1 fruit fly cellular context compared by ENCODE assay signal in genomic region chrX:13421059-13421458, dm6.
TF ChIP-seq lines count a peak whose summit lies in the region.

No protein-coding gene starts in this region.

TF ChIP-seq in whole organism, embryonic, 481 proteins besides CTCF, POLR2A, EP300 and RAD21 (continued from another document and continues in another):
- TF ChIP-seq luna (GFP tag; optimal IDR thresholded peaks at IDR 0.05; lab: Kevin White, UChicago) = no peak
- TF ChIP-seq sima (GFP tag; optimal IDR thresholded peaks at IDR 0.05; lab: Kevin White, UChicago) = no peak
- TF ChIP-seq CG15269 (tag; optimal IDR thresholded peaks at IDR 0.05; lab: Kevin White, UChicago) = no peak
- peak; percentile 13 for TF ChIP-seq gfzf (GFP tag; optimal IDR thresholded peaks at IDR 0.05; lab: Kevin White, UChicago)
- TF ChIP-seq Nf-YA (GFP tag; IDR thresholded peaks at IDR 0.05; lab: Robert Waterston, UW) = no peak
- TF ChIP-seq Side (GFP tag; optimal IDR thresholded peaks at IDR 0.05; lab: Kevin White, UChicago) = no peak
- TF ChIP-seq CG10321 (GFP tag; IDR thresholded peaks at IDR 0.05; lab: Robert Waterston, UW) = no peak
- TF ChIP-seq lov (optimal IDR thresholded peaks at IDR 0.05; lab: Kevin White, UChicago) = no peak
- no peak for TF ChIP-seq lov (GFP tag; IDR thresholded peaks at IDR 0.05; lab: Robert Waterston, UW)
- no peak for TF ChIP-seq Fer1 (GFP tag; optimal IDR thresholded peaks at IDR 0.05; lab: Kevin White, UChicago)
- peak; percentile 19 for TF ChIP-seq Hr3 (GFP tag; optimal IDR thresholded peaks at IDR 0.05; lab: Kevin White, UChicago)
- TF ChIP-seq dati (GFP tag; IDR thresholded peaks at IDR 0.05; lab: Robert Waterston, UW) = no peak
- no peak for TF ChIP-seq CG12299 (tag; optimal IDR thresholded peaks at IDR 0.05; lab: Kevin White, UChicago)
- TF ChIP-seq Awh (GFP tag; IDR thresholded peaks at IDR 0.05; lab: Robert Waterston, UW) = no peak
- TF ChIP-seq Hmx (GFP tag; optimal IDR thresholded peaks at IDR 0.05; lab: Kevin White, UChicago) = no peak
- TF ChIP-seq dimm (GFP tag; IDR thresholded peaks at IDR 0.05; lab: Robert Waterston, UW) = no peak
- no peak for TF ChIP-seq Adf1 (GFP tag; IDR thresholded peaks at IDR 0.05; lab: Robert Waterston, UW)
- TF ChIP-seq CG6765 (GFP tag; optimal IDR thresholded peaks at IDR 0.05; lab: Kevin White, UChicago) = no peak
- no peak for TF ChIP-seq D (optimal IDR thresholded peaks at IDR 0.05; lab: Kevin White, UChicago)
- no peak for TF ChIP-seq D (GFP tag; optimal IDR thresholded peaks at IDR 0.05; lab: Kevin White, UChicago)
- TF ChIP-seq CG13287 (GFP tag; IDR thresholded peaks at IDR 0.05; lab: Robert Waterston, UW; ENCODE audit: partially characterized antibody) = no peak
- no peak for TF ChIP-seq dpn (GFP tag; optimal IDR thresholded peaks at IDR 0.05; lab: Kevin White, UChicago)
- no peak for TF ChIP-seq slp2 (GFP tag; optimal IDR thresholded peaks at IDR 0.05; lab: Kevin White, UChicago)
- TF ChIP-seq kay (GFP tag; optimal IDR thresholded peaks at IDR 0.05; lab: Kevin White, UChicago) = no peak
- TF ChIP-seq bbx (GFP tag; IDR thresholded peaks at IDR 0.05; lab: Robert Waterston, UW; ENCODE audit: partially characterized antibody) = peak; percentile 16; the same call in 1 of the 2 replicates
- no peak for TF ChIP-seq CG6689 (GFP tag; IDR thresholded peaks at IDR 0.05; lab: Robert Waterston, UW)
- TF ChIP-seq Dek (tag; optimal IDR thresholded peaks at IDR 0.05; lab: Kevin White, UChicago) = no peak
- no peak for TF ChIP-seq wek (GFP tag; optimal IDR thresholded peaks at IDR 0.05; lab: Kevin White, UChicago)
- no peak for TF ChIP-seq Eip74EF (GFP tag; optimal IDR thresholded peaks at IDR 0.05; lab: Kevin White, UChicago)
- TF ChIP-seq sens (GFP tag; lab: Kevin White, UChicago) = no peak
- no peak for TF ChIP-seq Fer2 (tag; optimal IDR thresholded peaks at IDR 0.05; lab: Kevin White, UChicago)
- TF ChIP-seq CG9932 (GFP tag; IDR thresholded peaks at IDR 0.05; lab: Robert Waterston, UW) = no peak
- no peak for TF ChIP-seq grau (tag; optimal IDR thresholded peaks at IDR 0.05; lab: Kevin White, UChicago)
- TF ChIP-seq C15 (GFP tag; IDR thresholded peaks at IDR 0.05; lab: Robert Waterston, UW) = no peak
- no peak for TF ChIP-seq Gsc (GFP tag; IDR thresholded peaks at IDR 0.05; lab: Robert Waterston, UW)
- TF ChIP-seq ase (GFP tag; IDR thresholded peaks at IDR 0.05; lab: Robert Waterston, UW) = no peak
- no peak for TF ChIP-seq gce (GFP tag; IDR thresholded peaks at IDR 0.05; lab: Robert Waterston, UW)
- no peak for TF ChIP-seq CG15073 (GFP tag; optimal IDR thresholded peaks at IDR 0.05; lab: Kevin White, UChicago)
- no peak for TF ChIP-seq bowl (GFP tag; IDR thresholded peaks at IDR 0.05; lab: Robert Waterston, UW)
- TF ChIP-seq CG7556 (GFP tag; optimal IDR thresholded peaks at IDR 0.05; lab: Kevin White, UChicago) = no peak
- no peak for TF ChIP-seq CG13775 (GFP tag; optimal IDR thresholded peaks at IDR 0.05; lab: Kevin White, UChicago)
- TF ChIP-seq CG6813 (GFP tag; optimal IDR thresholded peaks at IDR 0.05; lab: Kevin White, UChicago) = no peak
- TF ChIP-seq CG1792 (GFP tag; optimal IDR thresholded peaks at IDR 0.05; lab: Kevin White, UChicago) = no peak
- no peak for TF ChIP-seq bab2 (GFP tag; optimal IDR thresholded peaks at IDR 0.05; lab: Kevin White, UChicago)
- no peak for TF ChIP-seq E2f1 (GFP tag; IDR thresholded peaks at IDR 0.05; lab: Robert Waterston, UW)
- TF ChIP-seq Stat92E (GFP tag; optimal IDR thresholded peaks at IDR 0.05; lab: Kevin White, UChicago) = peak in 1 of 3 experiments; percentile 18
- peak; percentile 29 for TF ChIP-seq CG17829 (tag; optimal IDR thresholded peaks at IDR 0.05; lab: Kevin White, UChicago)
- TF ChIP-seq unpg (GFP tag; optimal IDR thresholded peaks at IDR 0.05; lab: Kevin White, UChicago) = no peak
- peak; percentile 30 for TF ChIP-seq trem (tag; optimal IDR thresholded peaks at IDR 0.05; lab: Kevin White, UChicago)
- TF ChIP-seq Xbp1 (GFP tag; optimal IDR thresholded peaks at IDR 0.05; lab: Kevin White, UChicago) = no peak
- TF ChIP-seq HLHmδ (GFP tag; optimal IDR thresholded peaks at IDR 0.05; lab: Kevin White, UChicago) = no peak
- no peak for TF ChIP-seq Jarid2 (GFP tag; optimal IDR thresholded peaks at IDR 0.05; lab: Kevin White, UChicago)
- no peak for TF ChIP-seq gt (GFP tag; IDR thresholded peaks at IDR 0.05; lab: Robert Waterston, UW)
- TF ChIP-seq nmo (GFP tag; optimal IDR thresholded peaks at IDR 0.05; lab: Kevin White, UChicago) = peak; percentile 41
- TF ChIP-seq HmgZ (tag; optimal IDR thresholded peaks at IDR 0.05; lab: Kevin White, UChicago) = peak; percentile 21
- TF ChIP-seq pfk (GFP tag; optimal IDR thresholded peaks at IDR 0.05; lab: Kevin White, UChicago) = no peak
- TF ChIP-seq ham (GFP tag; IDR thresholded peaks at IDR 0.05; lab: Robert Waterston, UW) = no peak
- no peak for TF ChIP-seq CG1832 (GFP tag; optimal IDR thresholded peaks at IDR 0.05; lab: Kevin White, UChicago)
- no peak for TF ChIP-seq D19B (GFP tag; optimal IDR thresholded peaks at IDR 0.05; lab: Kevin White, UChicago)
- no peak for TF ChIP-seq CG8924 (tag; optimal IDR thresholded peaks at IDR 0.05; lab: Kevin White, UChicago)
- no peak for TF ChIP-seq YL-1 (GFP tag; optimal IDR thresholded peaks at IDR 0.05; lab: Kevin White, UChicago)
- no peak for TF ChIP-seq NC2β (GFP tag; optimal IDR thresholded peaks at IDR 0.05; lab: Kevin White, UChicago)
- TF ChIP-seq Hey (tag; optimal IDR thresholded peaks at IDR 0.05; lab: Kevin White, UChicago) = no peak
- TF ChIP-seq run (tag; optimal IDR thresholded peaks at IDR 0.05; lab: Kevin White, UChicago) = no peak
- TF ChIP-seq CG32772 (GFP tag; IDR thresholded peaks at IDR 0.05; lab: Robert Waterston, UW) = no peak
- peak; percentile 42; the same call in 1 of the 3 replicates for TF ChIP-seq knrl (GFP tag; IDR thresholded peaks at IDR 0.05; lab: Robert Waterston, UW; ENCODE audit: partially characterized antibody)
- no peak for TF ChIP-seq CG2202 (tag; optimal IDR thresholded peaks at IDR 0.05; lab: Kevin White, UChicago)
- no peak for TF ChIP-seq Mad (GFP tag; optimal IDR thresholded peaks at IDR 0.05; lab: Kevin White, UChicago)
- no peak for TF ChIP-seq cwo (GFP tag; optimal IDR thresholded peaks at IDR 0.05; lab: Kevin White, UChicago)
- TF ChIP-seq CG15479 (GFP tag; optimal IDR thresholded peaks at IDR 0.05; lab: Kevin White, UChicago) = no peak
- TF ChIP-seq CG18619 (GFP tag; optimal IDR thresholded peaks at IDR 0.05; lab: Kevin White, UChicago) = no peak
- TF ChIP-seq eyg (GFP tag; optimal IDR thresholded peaks at IDR 0.05; lab: Kevin White, UChicago) = no peak
- no peak for TF ChIP-seq ac (GFP tag; optimal IDR thresholded peaks at IDR 0.05; lab: Kevin White, UChicago)
- TF ChIP-seq vvl (GFP tag; IDR thresholded peaks at IDR 0.05; lab: Robert Waterston, UW) = no peak
- no peak for TF ChIP-seq NC2α (GFP tag; optimal IDR thresholded peaks at IDR 0.05; lab: Kevin White, UChicago)
- TF ChIP-seq CG17385 (GFP tag; optimal IDR thresholded peaks at IDR 0.05; lab: Kevin White, UChicago) = no peak
- TF ChIP-seq ewg (GFP tag; optimal IDR thresholded peaks at IDR 0.05; lab: Kevin White, UChicago) = peak; percentile 98
- peak in 1 of 2 experiments; percentile 73 for TF ChIP-seq Pdp1 (GFP tag; optimal IDR thresholded peaks at IDR 0.05; lab: Kevin White, UChicago)
- peak; percentile 57 for TF ChIP-seq Elba2 (GFP tag; optimal IDR thresholded peaks at IDR 0.05; lab: Kevin White, UChicago)
- TF ChIP-seq Atf-2 (GFP tag; optimal IDR thresholded peaks at IDR 0.05; lab: Kevin White, UChicago) = no peak
- TF ChIP-seq Dbx (GFP tag; IDR thresholded peaks at IDR 0.05; lab: Robert Waterston, UW) = no peak
- TF ChIP-seq CG17912 (GFP tag; optimal IDR thresholded peaks at IDR 0.05; lab: Kevin White, UChicago) = no peak
- TF ChIP-seq cato (GFP tag; optimal IDR thresholded peaks at IDR 0.05; lab: Kevin White, UChicago; ENCODE audit: borderline replicate concordance) = no peak
- no peak for TF ChIP-seq aop (GFP tag; IDR thresholded peaks at IDR 0.05; lab: Robert Waterston, UW)
- TF ChIP-seq CG10654 (GFP tag; optimal IDR thresholded peaks at IDR 0.05; lab: Kevin White, UChicago) = no peak
- no peak for TF ChIP-seq ssp (GFP tag; IDR thresholded peaks at IDR 0.05; lab: Robert Waterston, UW)
- TF ChIP-seq CG17359 (tag; optimal IDR thresholded peaks at IDR 0.05; lab: Kevin White, UChicago) = no peak
- TF ChIP-seq chn (GFP tag; optimal IDR thresholded peaks at IDR 0.05; lab: Kevin White, UChicago) = no peak
- TF ChIP-seq Asciz (GFP tag; optimal IDR thresholded peaks at IDR 0.05; lab: Kevin White, UChicago) = no peak
- TF ChIP-seq kah (GFP tag; optimal IDR thresholded peaks at IDR 0.05; lab: Kevin White, UChicago) = no peak
- no peak for TF ChIP-seq slbo (GFP tag; IDR thresholded peaks at IDR 0.05; lab: Robert Waterston, UW)
- TF ChIP-seq pzg (GFP tag; optimal IDR thresholded peaks at IDR 0.05; lab: Kevin White, UChicago) = peak; percentile 29
- TF ChIP-seq Dfd (GFP tag; optimal IDR thresholded peaks at IDR 0.05; lab: Kevin White, UChicago) = peak in 1 of 2 experiments; percentile 94
- no peak for TF ChIP-seq CG18599 (GFP tag; optimal IDR thresholded peaks at IDR 0.05; lab: Kevin White, UChicago)
- no peak for TF ChIP-seq nau (GFP tag; optimal IDR thresholded peaks at IDR 0.05; lab: Kevin White, UChicago)
- TF ChIP-seq pita (GFP tag; optimal IDR thresholded peaks at IDR 0.05; lab: Kevin White, UChicago) = peak; percentile 36
- no peak for TF ChIP-seq CG1529 (GFP tag; optimal IDR thresholded peaks at IDR 0.05; lab: Kevin White, UChicago)
- no peak for TF ChIP-seq ranshi (GFP tag; IDR thresholded peaks at IDR 0.05; lab: Robert Waterston, UW)
- TF ChIP-seq psq (GFP tag; optimal IDR thresholded peaks at IDR 0.05; lab: Kevin White, UChicago) = no peak
- TF ChIP-seq CG10462 (GFP tag; optimal IDR thresholded peaks at IDR 0.05; lab: Kevin White, UChicago) = no peak
- no peak for TF ChIP-seq CG2116 (GFP tag; optimal IDR thresholded peaks at IDR 0.05; lab: Kevin White, UChicago)
- peak; percentile 99 for TF ChIP-seq CG31365 (tag; optimal IDR thresholded peaks at IDR 0.05; lab: Kevin White, UChicago)
- TF ChIP-seq stwl (tag; optimal IDR thresholded peaks at IDR 0.05; lab: Kevin White, UChicago) = peak; percentile 84
- TF ChIP-seq insv (GFP tag; optimal IDR thresholded peaks at IDR 0.05; lab: Kevin White, UChicago) = peak; percentile 92 to 98
- TF ChIP-seq Max (GFP tag; optimal IDR thresholded peaks at IDR 0.05; lab: Kevin White, UChicago) = no peak
- no peak for TF ChIP-seq zen2 (GFP tag; IDR thresholded peaks at IDR 0.05; lab: Robert Waterston, UW; ENCODE audit: partially characterized antibody)
- no peak for TF ChIP-seq MESR4 (GFP tag; optimal IDR thresholded peaks at IDR 0.05; lab: Kevin White, UChicago)
- TF ChIP-seq CG10565 (GFP tag; optimal IDR thresholded peaks at IDR 0.05; lab: Kevin White, UChicago) = no peak
- no peak for TF ChIP-seq Atf6 (GFP tag; IDR thresholded peaks at IDR 0.05; lab: Robert Waterston, UW)
- no peak for TF ChIP-seq croc (GFP tag; conservative IDR thresholded peaks at IDR 0.05; lab: Robert Waterston, UW)
- TF ChIP-seq CG17328 (GFP tag; IDR thresholded peaks at IDR 0.05; lab: Robert Waterston, UW) = no peak
- no peak for TF ChIP-seq CG10267 (tag; optimal IDR thresholded peaks at IDR 0.05; lab: Kevin White, UChicago)
- no peak for TF ChIP-seq CG4854 (GFP tag; optimal IDR thresholded peaks at IDR 0.05; lab: Kevin White, UChicago)
- no peak for TF ChIP-seq Nf-YB (GFP tag; optimal IDR thresholded peaks at IDR 0.05; lab: Kevin White, UChicago)
- TF ChIP-seq CG7745 (tag; optimal IDR thresholded peaks at IDR 0.05; lab: Kevin White, UChicago) = no peak
- TF ChIP-seq odd (GFP tag; optimal IDR thresholded peaks at IDR 0.05; lab: Kevin White, UChicago) = no peak
- TF ChIP-seq NfI (GFP tag; optimal IDR thresholded peaks at IDR 0.05; lab: Kevin White, UChicago) = no peak
- no peak for TF ChIP-seq CG8359 (GFP tag; optimal IDR thresholded peaks at IDR 0.05; lab: Kevin White, UChicago; ENCODE audit: borderline replicate concordance)
- no peak for TF ChIP-seq CG2712 (tag; optimal IDR thresholded peaks at IDR 0.05; lab: Kevin White, UChicago)
- TF ChIP-seq CG42726 (GFP tag; IDR thresholded peaks at IDR 0.05; lab: Robert Waterston, UW; ENCODE audit: partially characterized antibody) = peak; percentile 32; the same call in 1 of the 2 replicates
- no peak for TF ChIP-seq Doc3 (GFP tag; IDR thresholded peaks at IDR 0.05; lab: Robert Waterston, UW; ENCODE audit: partially characterized antibody)
- no peak for TF ChIP-seq Xrp1 (GFP tag; IDR thresholded peaks at IDR 0.05; lab: Robert Waterston, UW)
- no peak for TF ChIP-seq zf30C (GFP tag; optimal IDR thresholded peaks at IDR 0.05; lab: Kevin White, UChicago)
- no peak for TF ChIP-seq otp (GFP tag; IDR thresholded peaks at IDR 0.05; lab: Robert Waterston, UW)
- TF ChIP-seq CG7839 (tag; optimal IDR thresholded peaks at IDR 0.05; lab: Kevin White, UChicago) = no peak
- no peak for TF ChIP-seq grn (GFP tag; optimal IDR thresholded peaks at IDR 0.05; lab: Kevin White, UChicago)
- TF ChIP-seq pnt (GFP tag; optimal IDR thresholded peaks at IDR 0.05; lab: Kevin White, UChicago) = no peak
- TF ChIP-seq CG3163 (GFP tag; optimal IDR thresholded peaks at IDR 0.05; lab: Kevin White, UChicago) = no peak
- TF ChIP-seq lmd (GFP tag; IDR thresholded peaks at IDR 0.05; lab: Robert Waterston, UW) = no peak
- no peak for TF ChIP-seq Hmr (GFP tag; optimal IDR thresholded peaks at IDR 0.05; lab: Kevin White, UChicago)
- TF ChIP-seq twi (tag; optimal IDR thresholded peaks at IDR 0.05; lab: Kevin White, UChicago) = no peak
- no peak for TF ChIP-seq ap (GFP tag; IDR thresholded peaks at IDR 0.05; lab: Robert Waterston, UW)
- no peak for TF ChIP-seq mam (GFP tag; optimal IDR thresholded peaks at IDR 0.05; lab: Kevin White, UChicago)
- TF ChIP-seq CG7963 (GFP tag; IDR thresholded peaks at IDR 0.05; lab: Robert Waterston, UW; ENCODE audit: partially characterized antibody) = no peak
- no peak for TF ChIP-seq CG11723 (GFP tag; optimal IDR thresholded peaks at IDR 0.05; lab: Kevin White, UChicago)
- TF ChIP-seq Lhr (GFP tag; optimal IDR thresholded peaks at IDR 0.05; lab: Kevin White, UChicago) = no peak
- TF ChIP-seq mld (GFP tag; IDR thresholded peaks at IDR 0.05; lab: Robert Waterston, UW; ENCODE audit: partially characterized antibody) = no peak
- TF ChIP-seq Lpt (GFP tag; optimal IDR thresholded peaks at IDR 0.05; lab: Kevin White, UChicago) = no peak
- no peak for TF ChIP-seq Fer3 (tag; optimal IDR thresholded peaks at IDR 0.05; lab: Kevin White, UChicago)
- TF ChIP-seq CG9797 (GFP tag; optimal IDR thresholded peaks at IDR 0.05; lab: Kevin White, UChicago) = no peak
